Worm (Caenorhabditis elegans) whole organism, dauer: ENCODE data around the gene str-151.

Experiments used
- unc-62 ChIP-seq: sonication (generic microtip); optimal IDR thresholded peaks from 2 replicates; lab custom pipeline; 2017; ENCODE audit warnings: missing biosample characterization, missing genetic modification reagents, missing genetic modification characterization

The str-151 gene

ce11 chrV:16581061-16581460 is 5.1 kb downstream of the str-151 start:
- TF ChIP-seq unc-62 (GFP tag; lab: Kevin White, UChicago): no peak

ce11 chrV:16582973-16583372 is 7.0 kb downstream of the str-151 start, which contains the start of gene str-150:
Gene str-150 (plus strand): TSS chrV:16583273.
- no peak for TF ChIP-seq unc-62 (GFP tag; lab: Kevin White, UChicago)

ce11 chrV:16588428-16588827 is 12.4 kb downstream of the str-151 start, which contains the start of gene srw-73:
Gene srw-73 (minus strand): TSS chrV:16588528.
- TF ChIP-seq unc-62 (GFP tag; lab: Kevin White, UChicago): no peak

- TF ChIP-seq unc-62 (GFP tag; lab: Kevin White, UChicago): no peak
Measured at ce11 chrV:16589488-16589887, 13.5 kb downstream of the str-151 start.

ce11 chrV:16591992-16592798 is 16.2 kb downstream of the str-151 start, which contains the start of gene srh-269:
Gene srh-269 (minus strand): TSS chrV:16592042.
- no peak for TF ChIP-seq unc-62 (GFP tag; lab: Kevin White, UChicago)

- TF ChIP-seq unc-62 (GFP tag; lab: Kevin White, UChicago): no peak
Measured at ce11 chrV:16592947-16593791, 17.2 kb downstream of the str-151 start.

- TF ChIP-seq unc-62 (GFP tag; lab: Kevin White, UChicago): no peak
Measured at ce11 chrV:16593792-16594059, 17.7 kb downstream of the str-151 start.

- no peak for TF ChIP-seq unc-62 (GFP tag; lab: Kevin White, UChicago)
Measured at ce11 chrV:16594514-16594913, 18.5 kb downstream of the str-151 start.

- TF ChIP-seq unc-62 (GFP tag; lab: Kevin White, UChicago): no peak
Measured at ce11 chrV:16595140-16595791, 19.3 kb downstream of the str-151 start, which contains the start of gene cpl-1. Gene cpl-1 (minus strand): TSS chrV:16595346.

ce11 chrV:16596102-16596501 is 20.1 kb downstream of the str-151 start:
- TF ChIP-seq unc-62 (GFP tag; lab: Kevin White, UChicago): no peak

- no peak for TF ChIP-seq unc-62 (GFP tag; lab: Kevin White, UChicago)
Measured at ce11 chrV:16598437-16598836, 22.4 kb downstream of the str-151 start.

ce11 chrV:16599835-16600234 is 23.8 kb downstream of the str-151 start:
- TF ChIP-seq unc-62 (GFP tag; lab: Kevin White, UChicago): no peak

- no peak for TF ChIP-seq unc-62 (GFP tag; lab: Kevin White, UChicago)
Measured at ce11 chrV:16600623-16601022, 24.6 kb downstream of the str-151 start, which contains the start of gene T03E6.9. Gene T03E6.9 (minus strand): TSS chrV:16600723.

ce11 chrV:16603102-16603501 is 27.1 kb downstream of the str-151 start, which contains the start of gene T03E6.8:
Gene T03E6.8 (minus strand): TSS chrV:16603202.
- no peak for TF ChIP-seq unc-62 (GFP tag; lab: Kevin White, UChicago)

ce11 chrV:16604301-16604700 is 28.3 kb downstream of the str-151 start:
- no peak for TF ChIP-seq unc-62 (GFP tag; lab: Kevin White, UChicago)

ce11 chrV:16605463-16605862 is 29.5 kb downstream of the str-151 start:
- no peak for TF ChIP-seq unc-62 (GFP tag; lab: Kevin White, UChicago)
